Worm (Caenorhabditis elegans) whole organism, late embryonic: Measurements from ENCODE around the gene sfa-1.

Experiments used
- C08G9.2 ChIP-seq: sonication (generic microtip); optimal IDR thresholded peaks from 2 replicates; lab custom pipeline; 2016; ENCODE audit warnings: mild to moderate bottlenecking, missing genetic modification characterization, moderate library complexity, missing compliant biosample characterization
- C38D4.7 ChIP-seq: fragments of 200-800 bp; sonication (Bioruptor generic); optimal IDR thresholded peaks from 2 replicates; lab custom pipeline; 2018; ENCODE audit warnings: mild to moderate bottlenecking, missing genetic modification characterization, moderate library complexity, missing compliant biosample characterization
- K02D7.2 ChIP-seq: sonication (generic microtip); optimal IDR thresholded peaks from 2 replicates; lab custom pipeline; 2017; ENCODE audit warnings: mild to moderate bottlenecking, missing genetic modification characterization, missing compliant biosample characterization
- K09A11.1 ChIP-seq: sonication (generic microtip); optimal IDR thresholded peaks from 2 replicates; lab custom pipeline; 2017; ENCODE audit warnings: antibody characterized with exemption, mild to moderate bottlenecking, missing genetic modification characterization, missing compliant biosample characterization; ENCODE audit not compliant: insufficient read depth
- T23F11.4 ChIP-seq: fragments of 200-800 bp; sonication (Bioruptor generic); optimal IDR thresholded peaks from 2 replicates; lab custom pipeline; 2018; ENCODE audit warnings: mild to moderate bottlenecking, missing genetic modification characterization, missing compliant biosample characterization
- ahr-1 ChIP-seq: sonication (generic microtip); optimal IDR thresholded peaks from 2 replicates; lab custom pipeline; 2016; ENCODE audit warnings: missing genetic modification characterization, missing compliant biosample characterization
- ama-1 ChIP-seq: fragments of 150-350 bp; optimal IDR thresholded peaks from 2 replicates; lab custom pipeline; 2014
- ceh-14 ChIP-seq: sonication (generic microtip); optimal IDR thresholded peaks from 2 replicates; lab custom pipeline; 2016; ENCODE audit warnings: missing genotype, missing genetic modification characterization, missing compliant biosample characterization
- ceh-18 ChIP-seq: sonication (generic microtip); optimal IDR thresholded peaks from 2 replicates; lab custom pipeline; 2016; ENCODE audit warnings: missing genetic modification characterization, missing compliant biosample characterization
- ceh-19 ChIP-seq: fragments of 200-800 bp; sonication (Bioruptor generic); optimal IDR thresholded peaks from 2 replicates; lab custom pipeline; 2018; ENCODE audit warnings: mild to moderate bottlenecking, missing genetic modification characterization, missing compliant biosample characterization
- ceh-2 ChIP-seq: sonication (generic microtip); optimal IDR thresholded peaks from 2 replicates; lab custom pipeline; 2016; ENCODE audit warnings: missing genotype, missing genetic modification characterization, missing compliant biosample characterization
- ceh-22 ChIP-seq: sonication (generic microtip); optimal IDR thresholded peaks from 2 replicates; lab custom pipeline; 2017; ENCODE audit warnings: missing biosample characterization, missing genetic modification characterization
- ceh-24 ChIP-seq: sonication (generic microtip); optimal IDR thresholded peaks from 2 replicates; lab custom pipeline; 2016; ENCODE audit warnings: mild to moderate bottlenecking, missing genetic modification characterization, missing compliant biosample characterization
- ceh-30 ChIP-seq: fragments of 150-350 bp; optimal IDR thresholded peaks from 2 replicates; lab custom pipeline; 2014; ENCODE audit warnings: missing biosample characterization, missing genetic modification characterization
- ceh-31 ChIP-seq: sonication (generic microtip); optimal IDR thresholded peaks from 2 replicates; lab custom pipeline; 2016; ENCODE audit warnings: missing genetic modification characterization, missing compliant biosample characterization
- ceh-34 ChIP-seq: sonication (generic microtip); optimal IDR thresholded peaks from 2 replicates; lab custom pipeline; 2016; ENCODE audit warnings: mild to moderate bottlenecking, missing genetic modification characterization, missing compliant biosample characterization
- ceh-45 ChIP-seq: fragments of 200-800 bp; sonication (Bioruptor generic); IDR thresholded peaks from 2 replicates; pipeline ENCODE4 v1.3.6; 2022; ENCODE audit warnings: missing genetic modification reagents, missing genetic modification characterization, missing compliant biosample characterization
- ceh-48 ChIP-seq: sonication (generic microtip); optimal IDR thresholded peaks from 2 replicates; lab custom pipeline; 2016; ENCODE audit warnings: missing genetic modification characterization, inconsistent platforms, missing compliant biosample characterization
- ceh-6 ChIP-seq: fragments of 200-800 bp; sonication (Bioruptor generic); optimal IDR thresholded peaks from 2 replicates; lab custom pipeline; 2018; ENCODE audit warnings: mild to moderate bottlenecking, missing genetic modification characterization, missing compliant biosample characterization
- ceh-9 ChIP-seq: sonication (generic microtip); optimal IDR thresholded peaks from 2 replicates; lab custom pipeline; 2016; ENCODE audit warnings: mild to moderate bottlenecking, missing genetic modification characterization, inconsistent platforms, missing compliant biosample characterization
- dmd-4 ChIP-seq: sonication (generic microtip); optimal IDR thresholded peaks from 2 replicates; lab custom pipeline; 2016; ENCODE audit warnings: borderline replicate concordance, missing genetic modification characterization, missing compliant biosample characterization
- dve-1 ChIP-seq: sonication (generic microtip); optimal IDR thresholded peaks from 2 replicates; lab custom pipeline; 2017; ENCODE audit warnings: antibody characterized with exemption, mild to moderate bottlenecking, missing genetic modification characterization, missing compliant biosample characterization
- elt-2 ChIP-seq: sonication (generic microtip); optimal IDR thresholded peaks from 2 replicates; lab custom pipeline; 2016; ENCODE audit warnings: missing genetic modification reagents, missing genetic modification characterization, missing compliant biosample characterization
- elt-4 ChIP-seq: sonication (generic microtip); optimal IDR thresholded peaks from 2 replicates; lab custom pipeline; 2016; ENCODE audit warnings: missing genetic modification characterization, missing compliant biosample characterization
- ets-4 ChIP-seq: sonication (generic microtip); optimal IDR thresholded peaks from 2 replicates; lab custom pipeline; 2016; ENCODE audit warnings: missing genetic modification characterization, missing compliant biosample characterization
- eyg-1 ChIP-seq: sonication (generic microtip); optimal IDR thresholded peaks from 2 replicates; lab custom pipeline; 2016; ENCODE audit warnings: missing genotype, missing genetic modification characterization, missing compliant biosample characterization
- gmeb-2 ChIP-seq: sonication (generic microtip); optimal IDR thresholded peaks from 2 replicates; lab custom pipeline; 2016; ENCODE audit warnings: missing genetic modification characterization, inconsistent platforms, missing compliant biosample characterization
- hlh-15 ChIP-seq: sonication (generic microtip); optimal IDR thresholded peaks from 2 replicates; lab custom pipeline; 2016; ENCODE audit warnings: missing genetic modification characterization, missing compliant biosample characterization
- hlh-30 ChIP-seq: sonication (generic microtip); optimal IDR thresholded peaks from 2 replicates; lab custom pipeline; 2017; ENCODE audit warnings: antibody characterized with exemption, missing genetic modification characterization, missing compliant biosample characterization; ENCODE audit not compliant: insufficient read depth
- madf-2 ChIP-seq: sonication (generic microtip); optimal IDR thresholded peaks from 2 replicates; lab custom pipeline; 2017; ENCODE audit warnings: missing genetic modification characterization, missing compliant biosample characterization
- mec-3 ChIP-seq: sonication (generic microtip); optimal IDR thresholded peaks from 2 replicates; lab custom pipeline; 2016; ENCODE audit warnings: borderline replicate concordance, missing genetic modification characterization, missing compliant biosample characterization
- nfya-1 ChIP-seq: sonication (generic microtip); optimal IDR thresholded peaks from 2 replicates; lab custom pipeline; 2017; ENCODE audit warnings: missing genetic modification characterization, mild to moderate bottlenecking, missing compliant biosample characterization, antibody characterized with exemption, moderate library complexity
- nhr-232 ChIP-seq: sonication (generic microtip); optimal IDR thresholded peaks from 2 replicates; lab custom pipeline; 2016; ENCODE audit warnings: missing genetic modification characterization, missing compliant biosample characterization
- odd-2 ChIP-seq: sonication (generic microtip); optimal IDR thresholded peaks from 2 replicates; lab custom pipeline; 2017; ENCODE audit warnings: antibody characterized with exemption, mild to moderate bottlenecking, missing genetic modification characterization, missing compliant biosample characterization
- pag-3 ChIP-seq: sonication (generic microtip); optimal IDR thresholded peaks from 2 replicates; lab custom pipeline; 2016; ENCODE audit warnings: missing compliant biosample characterization, missing genetic modification characterization, borderline replicate concordance
- pat-9 ChIP-seq: fragments of 200-800 bp; sonication (Bioruptor generic); optimal IDR thresholded peaks from 2 replicates; lab custom pipeline; 2018; ENCODE audit warnings: mild to moderate bottlenecking, missing genetic modification characterization, moderate library complexity, missing compliant biosample characterization
- pax-1 ChIP-seq: fragments of 150-350 bp; optimal IDR thresholded peaks from 2 replicates; lab custom pipeline; 2014; ENCODE audit warnings: missing biosample characterization, missing genetic modification characterization
- pha-2 ChIP-seq: sonication (generic microtip); optimal IDR thresholded peaks from 2 replicates; lab custom pipeline; 2017; ENCODE audit warnings: mild to moderate bottlenecking, missing genetic modification characterization, missing compliant biosample characterization
- pha-4 ChIP-seq: fragments of 150-350 bp; optimal IDR thresholded peaks from 2 replicates; lab custom pipeline; 2018; ENCODE audit warnings: missing biosample characterization, missing genetic modification reagents, missing genetic modification characterization
- ref-2 ChIP-seq: sonication (generic microtip); optimal IDR thresholded peaks from 2 replicates; lab custom pipeline; 2016; ENCODE audit warnings: missing genetic modification characterization, missing compliant biosample characterization
- syd-9 ChIP-seq: sonication (generic microtip); optimal IDR thresholded peaks from 2 replicates; lab custom pipeline; 2016; ENCODE audit warnings: mild to moderate bottlenecking, missing genetic modification characterization, moderate library complexity, missing compliant biosample characterization
- tbx-2 ChIP-seq: sonication (generic microtip); optimal IDR thresholded peaks from 2 replicates; lab custom pipeline; 2016; ENCODE audit warnings: missing genetic modification characterization, missing compliant biosample characterization
- tbx-7 ChIP-seq: sonication (generic microtip); optimal IDR thresholded peaks from 2 replicates; lab custom pipeline; 2016; ENCODE audit warnings: missing genotype, missing genetic modification characterization, missing compliant biosample characterization
- ttx-3 ChIP-seq: sonication (generic microtip); optimal IDR thresholded peaks from 2 replicates; lab custom pipeline; 2016; ENCODE audit warnings: missing genetic modification reagents, missing genetic modification characterization, missing compliant biosample characterization
- unc-42 ChIP-seq: sonication (generic microtip); optimal IDR thresholded peaks from 2 replicates; lab custom pipeline; 2016; ENCODE audit warnings: missing genotype, missing genetic modification characterization, missing compliant biosample characterization
- unc-86 ChIP-seq: sonication (generic microtip); optimal IDR thresholded peaks from 2 replicates; lab custom pipeline; 2016; ENCODE audit warnings: missing genetic modification characterization, missing compliant biosample characterization
- zip-5 ChIP-seq: sonication (generic microtip); optimal IDR thresholded peaks from 2 replicates; lab custom pipeline; 2016; ENCODE audit warnings: missing genetic modification characterization, missing compliant biosample characterization
- ztf-16 ChIP-seq: sonication (generic microtip); optimal IDR thresholded peaks from 2 replicates; lab custom pipeline; 2017; ENCODE audit warnings: missing genetic modification characterization, missing compliant biosample characterization

sfa-1 gene

DNA sequence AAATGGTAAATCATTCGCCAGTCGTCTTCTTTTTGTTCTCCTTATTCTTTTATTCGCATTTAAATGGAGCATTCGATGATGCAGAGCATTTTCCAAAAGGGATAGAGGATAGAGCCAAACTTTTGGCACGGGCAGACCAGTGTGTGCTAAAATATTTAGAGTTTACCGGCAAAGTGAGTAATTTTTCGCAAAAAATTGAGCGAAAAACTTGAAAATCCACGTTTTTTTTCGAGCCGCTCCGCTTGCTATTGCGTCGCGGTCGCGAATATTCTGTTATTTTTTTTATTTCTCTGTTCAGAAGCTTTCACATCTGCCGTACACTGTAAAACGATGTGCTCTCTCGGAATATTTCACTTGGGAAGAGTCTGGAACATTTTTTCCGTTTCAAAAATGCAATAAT, 21.9 kb downstream of the sfa-1 start, which contains the start of gene Y116A8C.43:
Gene Y116A8C.43 (plus strand): TSS at position 3 of the 400 bp plus-strand sequence.
- TF ChIP-seq hlh-15 (tag; lab: Kevin White, UChicago) (no peak), ets-4 (tag; lab: Kevin White, UChicago) (no peak), ref-2 (tag; lab: Kevin White, UChicago) (no peak), pat-9 (tag; lab: Kevin White, UChicago) (no peak), syd-9 (tag; lab: Kevin White, UChicago) (no peak), pag-3 (tag; lab: Kevin White, UChicago) (no peak), pha-2 (no peak), ceh-34 (no peak), ceh-30 (tag; lab: Kevin White, UChicago) (no peak), dmd-4 (no peak), tbx-2 (tag; lab: Kevin White, UChicago) (no peak), elt-2 (tag; lab: Kevin White, UChicago) (no peak)

DNA sequence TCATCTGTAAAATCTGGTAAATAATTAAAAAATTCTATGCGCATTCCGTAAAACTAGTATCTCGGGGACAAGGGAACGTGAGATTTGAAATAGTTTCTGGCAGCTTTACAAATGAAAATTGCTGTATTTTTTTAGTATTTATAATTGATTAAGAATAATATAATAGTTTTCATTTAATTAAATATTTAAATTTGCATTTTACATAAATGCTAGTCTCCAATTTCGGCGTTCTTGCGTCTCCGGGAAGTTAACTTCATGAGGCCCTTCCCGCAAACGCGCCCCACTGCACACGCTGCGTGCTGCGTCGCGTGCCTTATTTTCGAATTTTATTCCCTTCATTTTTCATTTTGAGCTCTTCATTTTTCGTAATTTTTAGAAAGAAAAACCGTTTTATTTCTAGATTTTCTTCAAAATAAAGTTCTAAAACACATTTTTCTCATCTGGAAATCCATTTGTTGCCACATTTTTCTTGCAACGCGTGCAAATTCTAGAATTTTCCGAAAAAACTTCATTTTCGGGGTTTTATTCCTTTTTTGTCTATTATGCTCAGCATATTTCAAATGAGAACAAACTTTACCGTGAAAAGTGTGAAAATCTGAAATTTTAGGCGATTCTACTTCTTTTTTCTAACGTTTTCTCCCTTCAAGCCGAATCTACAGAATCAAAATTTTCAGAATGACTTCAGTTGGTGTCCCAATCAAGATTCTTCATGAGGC, 23.2 kb downstream of the sfa-1 start, which contains the start of the genes snx-13 and snr-1:
Gene snx-13 (minus strand): TSS at position 55 of the 716 bp plus-strand sequence.
Gene snr-1 (plus strand): TSS at position 666 of the 716 bp plus-strand sequence.
- TF ChIP-seq odd-2 (tag; lab: Kevin White, UChicago) = no peak
- no peak for TF ChIP-seq hlh-30 (tag; lab: Kevin White, UChicago)
- TF ChIP-seq ceh-19 = peak; percentile 94
- TF ChIP-seq C38D4.7 (GFP tag; lab: Kevin White, UChicago) = peak; percentile 87
- TF ChIP-seq ahr-1 (tag; lab: Kevin White, UChicago) = peak; percentile 98
- peak; percentile 95 for TF ChIP-seq mec-3
- no peak for TF ChIP-seq nhr-232 (tag; lab: Kevin White, UChicago)
- peak; percentile 94 for TF ChIP-seq C08G9.2 (tag; lab: Kevin White, UChicago)
- TF ChIP-seq tbx-2 (tag; lab: Kevin White, UChicago) = peak; percentile 99
- TF ChIP-seq unc-42 (tag; lab: Kevin White, UChicago) = peak; percentile 80
- no peak for TF ChIP-seq elt-4
- no peak for TF ChIP-seq ceh-9 (tag; lab: Kevin White, UChicago)
- TF ChIP-seq ceh-6 (GFP tag; lab: Kevin White, UChicago) = peak; percentile 48
- TF ChIP-seq ceh-45 = peak; percentile 82
- TF ChIP-seq syd-9 (tag; lab: Kevin White, UChicago) = peak; percentile 66
- peak; percentile 99 for TF ChIP-seq elt-2 (tag; lab: Kevin White, UChicago)
- TF ChIP-seq K02D7.2 = peak; percentile 90
- no peak for TF ChIP-seq ama-1 (lab: Kevin White, UChicago)
- peak; percentile 98 for TF ChIP-seq ceh-14 (tag; lab: Kevin White, UChicago)
- no peak for TF ChIP-seq ceh-22 (tag; lab: Kevin White, UChicago)
- peak; percentile 99 for TF ChIP-seq ceh-31 (tag; lab: Kevin White, UChicago)
- peak; percentile 88 for TF ChIP-seq pag-3 (tag; lab: Kevin White, UChicago)
- peak; percentile 68 for TF ChIP-seq ceh-48
- no peak for TF ChIP-seq K09A11.1 (tag; lab: Kevin White, UChicago)
- peak; percentile 96 for TF ChIP-seq tbx-7
- TF ChIP-seq pax-1 (tag; lab: Kevin White, UChicago) = no peak
- TF ChIP-seq eyg-1 (tag; lab: Kevin White, UChicago) = peak; percentile 78
- peak; percentile 76 for TF ChIP-seq madf-2 (tag; lab: Kevin White, UChicago)
- peak; percentile 95 for TF ChIP-seq ttx-3 (tag; lab: Kevin White, UChicago)
- no peak for TF ChIP-seq dve-1 (tag; lab: Kevin White, UChicago)
- peak; percentile 99 for TF ChIP-seq zip-5
- peak; percentile 76 for TF ChIP-seq dmd-4
- peak; percentile 83 for TF ChIP-seq T23F11.4
- peak; percentile 85 for TF ChIP-seq ceh-24 (tag; lab: Kevin White, UChicago)
- peak; percentile 97 for TF ChIP-seq unc-86 (tag; lab: Kevin White, UChicago)
- peak; percentile 79 for TF ChIP-seq pat-9 (tag; lab: Kevin White, UChicago)
- peak; percentile 95 for TF ChIP-seq ceh-34
- TF ChIP-seq ztf-16 (tag; lab: Kevin White, UChicago) = peak; percentile 96
- TF ChIP-seq nfya-1 (tag; lab: Kevin White, UChicago) = peak; percentile 47
- TF ChIP-seq ceh-2 (tag; lab: Kevin White, UChicago) = peak; percentile 95
- TF ChIP-seq ets-4 (tag; lab: Kevin White, UChicago) = peak; percentile 93
- peak; percentile 82 for TF ChIP-seq gmeb-2 (tag; lab: Kevin White, UChicago)
- TF ChIP-seq pha-4 (tag; lab: Kevin White, UChicago) = no peak
- TF ChIP-seq ceh-18 = peak; percentile 54
